Worm (Caenorhabditis elegans) whole organism, L2 larva: ENCODE results near the gene cpr-8.

Experiments used
- F13H6.1 ChIP-seq: sonication (generic microtip); optimal IDR thresholded peaks from 2 replicates; lab custom pipeline; 2016; ENCODE audit warnings: missing genetic modification characterization, missing compliant biosample characterization
- R02D3.7 ChIP-seq: fragments of 150-350 bp; optimal IDR thresholded peaks from 2 replicates; lab custom pipeline; 2014; ENCODE audit warnings: missing biosample characterization, missing genetic modification characterization
- alr-1 ChIP-seq: fragments of 150-350 bp; optimal IDR thresholded peaks from 2 replicates; lab custom pipeline; 2014; ENCODE audit warnings: missing biosample characterization, missing genetic modification characterization
- blmp-1 ChIP-seq: sonication (generic microtip); optimal IDR thresholded peaks from 2 replicates; lab custom pipeline; 2017; ENCODE audit warnings: missing genetic modification characterization, mild to moderate bottlenecking, missing compliant biosample characterization, antibody characterized with exemption, moderate library complexity; ENCODE audit not compliant: insufficient read depth
- crh-2 ChIP-seq: sonication (generic microtip); optimal IDR thresholded peaks from 2 replicates; lab custom pipeline; 2017; ENCODE audit warnings: missing biosample characterization, missing genetic modification characterization
- elt-1 ChIP-seq: fragments of 150-350 bp; optimal IDR thresholded peaks from 2 replicates; lab custom pipeline; 2014; ENCODE audit warnings: missing biosample characterization, missing genetic modification characterization
- fos-1 ChIP-seq: fragments of 150-350 bp; optimal IDR thresholded peaks from 2 replicates; lab custom pipeline; 2014; ENCODE audit warnings: missing biosample characterization, missing genetic modification characterization
- gmeb-1 ChIP-seq: fragments of 150-350 bp; optimal IDR thresholded peaks from 2 replicates; lab custom pipeline; 2014; ENCODE audit warnings: missing biosample characterization, missing genetic modification characterization
- mab-5 ChIP-seq: fragments of 150-350 bp; optimal IDR thresholded peaks from 2 replicates; lab custom pipeline; 2014; ENCODE audit warnings: missing biosample characterization, missing genetic modification characterization
- mdl-1 ChIP-seq, 2 experiments: fragments of 150-350 bp in 1 of 2; sonication (generic microtip) in 1 of 2; optimal IDR thresholded peaks; 2 replicates each; lab custom pipeline; 2017; ENCODE audit warnings: missing biosample characterization in 2 of 2, missing genetic modification characterization in 2 of 2
- nhr-11 ChIP-seq: fragments of 150-350 bp; optimal IDR thresholded peaks from 2 replicates; lab custom pipeline; 2014; ENCODE audit warnings: missing biosample characterization, missing genetic modification characterization
- nhr-12 ChIP-seq: fragments of 150-350 bp; optimal IDR thresholded peaks from 2 replicates; lab custom pipeline; 2014; ENCODE audit warnings: missing biosample characterization, missing genetic modification characterization
- nhr-129 ChIP-seq: fragments of 150-350 bp; optimal IDR thresholded peaks from 2 replicates; lab custom pipeline; 2014; ENCODE audit warnings: missing biosample characterization, missing genetic modification characterization
- nhr-21 ChIP-seq: fragments of 150-350 bp; optimal IDR thresholded peaks from 2 replicates; lab custom pipeline; 2014; ENCODE audit warnings: missing biosample characterization, missing genetic modification characterization
- nhr-23 ChIP-seq: fragments of 150-350 bp; optimal IDR thresholded peaks from 2 replicates; lab custom pipeline; 2014; ENCODE audit warnings: missing biosample characterization, missing genetic modification reagents, missing genetic modification characterization
- nhr-237 ChIP-seq: fragments of 150-350 bp; optimal IDR thresholded peaks from 2 replicates; lab custom pipeline; 2014; ENCODE audit warnings: missing biosample characterization, missing genetic modification characterization
- nhr-25 ChIP-seq: fragments of 150-350 bp; sonication (generic microtip); optimal IDR thresholded peaks from 3 replicates; lab custom pipeline; 2014; ENCODE audit warnings: missing biosample characterization, missing genetic modification characterization
- nhr-77 ChIP-seq: fragments of 150-350 bp; optimal IDR thresholded peaks from 2 replicates; lab custom pipeline; 2014; ENCODE audit warnings: missing biosample characterization, missing genetic modification characterization
- sma-3 ChIP-seq: sonication (generic microtip); optimal IDR thresholded peaks from 2 replicates; lab custom pipeline; 2016; ENCODE audit warnings: missing genetic modification reagents, missing genetic modification characterization, missing compliant biosample characterization
- sma-9 ChIP-seq, 2 experiments: fragments of 150-350 bp in 1 of 2; sonication (generic microtip) in 1 of 2; optimal IDR thresholded peaks; 2 replicates each; lab custom pipeline; 2014 to 2016; ENCODE audit warnings: missing genetic modification characterization in 2 of 2, mild to moderate bottlenecking in 1 of 2, missing biosample characterization in 1 of 2, missing compliant biosample characterization in 1 of 2, missing genetic modification reagents in 1 of 2, moderate library complexity in 1 of 2
- snpc-4 ChIP-seq: fragments of 150-350 bp; optimal IDR thresholded peaks from 2 replicates; lab custom pipeline; 2014; ENCODE audit warnings: missing biosample characterization, missing genetic modification characterization
- unc-39 ChIP-seq: fragments of 150-350 bp; optimal IDR thresholded peaks from 2 replicates; lab custom pipeline; 2014; ENCODE audit warnings: missing biosample characterization, missing genetic modification characterization
- zag-1 ChIP-seq: fragments of 150-350 bp; optimal IDR thresholded peaks from 2 replicates; lab custom pipeline; 2014; ENCODE audit warnings: missing biosample characterization, missing genetic modification characterization
- ztf-11 ChIP-seq: sonication (generic microtip); optimal IDR thresholded peaks from 2 replicates; lab custom pipeline; 2017; ENCODE audit warnings: missing biosample characterization, missing genetic modification characterization

The cpr-8 gene

DNA sequence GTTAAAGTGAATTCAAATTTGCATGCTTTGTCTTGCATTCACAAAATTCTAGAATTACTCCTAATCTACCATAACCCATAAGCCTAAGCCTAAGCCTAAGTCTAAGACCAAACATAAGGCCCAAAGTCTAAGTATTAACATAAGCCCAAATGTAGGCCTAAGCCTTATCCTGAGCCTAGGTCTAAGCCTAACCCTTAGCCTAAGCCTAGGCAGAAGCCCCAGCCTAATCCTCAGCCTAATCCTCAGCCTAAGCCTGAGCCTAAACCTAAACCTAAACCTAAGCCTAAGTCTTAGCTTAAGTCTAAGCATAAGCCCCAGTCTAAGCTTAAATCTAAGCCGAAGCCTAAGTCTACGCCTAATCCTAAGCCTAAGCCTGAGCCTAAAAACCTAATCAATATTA is 36.2 kb downstream of the cpr-8 start:
- TF ChIP-seq mdl-1 (tag; optimal IDR thresholded peaks at IDR 0.05; lab: Kevin White, UChicago) (no peak), nhr-25 (tag; lab: Kevin White, UChicago) (no peak), sma-9 (GFP tag; optimal IDR thresholded peaks at IDR 0.05; lab: Kevin White, UChicago) (no peak), sma-9 (tag; optimal IDR thresholded peaks at IDR 0.05; lab: Kevin White, UChicago) (no peak), sma-3 (no peak), nhr-237 (tag; lab: Kevin White, UChicago) (no peak), nhr-11 (tag; lab: Kevin White, UChicago) (no peak), alr-1 (tag; lab: Kevin White, UChicago) (no peak), unc-39 (tag; lab: Kevin White, UChicago) (no peak), blmp-1 (tag; lab: Kevin White, UChicago) (no peak), zag-1 (tag; lab: Kevin White, UChicago) (no peak), R02D3.7 (no peak), nhr-129 (no peak), nhr-21 (tag; lab: Kevin White, UChicago) (no peak), nhr-23 (no peak), mab-5 (tag; lab: Kevin White, UChicago) (no peak), gmeb-1 (tag; lab: Kevin White, UChicago) (no peak), elt-1 (tag; lab: Kevin White, UChicago) (no peak), nhr-77 (tag; lab: Kevin White, UChicago) (no peak), snpc-4 (tag; lab: Kevin White, UChicago) (no peak), nhr-12 (tag; lab: Kevin White, UChicago) (no peak)
- TF ChIP-seq, all 48 proteins: peak for 0

DNA sequence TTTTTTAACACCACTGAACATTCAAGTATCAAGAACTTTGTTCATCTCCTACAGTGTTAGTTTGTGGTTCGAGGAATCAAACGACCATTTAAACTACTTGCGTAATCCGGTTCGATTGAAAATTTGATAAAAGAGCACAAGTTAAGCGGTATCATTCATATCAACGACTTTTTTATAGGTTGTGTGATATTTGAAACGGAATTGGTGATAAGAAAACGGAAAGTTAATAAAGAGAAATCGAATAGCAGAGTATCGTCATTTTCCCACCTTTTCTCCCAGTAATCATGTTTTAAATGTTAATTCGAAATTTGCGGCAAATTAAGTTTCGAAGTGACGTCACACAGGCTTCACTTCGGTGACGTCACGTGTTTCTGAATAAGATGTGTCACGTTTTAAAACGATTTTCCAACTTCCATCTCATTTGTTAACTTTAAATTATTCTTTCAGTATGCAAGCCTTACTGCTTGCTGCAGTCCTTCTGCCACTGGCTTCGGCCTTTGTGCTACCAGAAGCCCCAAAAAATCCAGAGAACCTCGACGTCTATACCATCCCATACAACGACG is 42.0 kb downstream of the cpr-8 start, which contains the start of gene T21H3.1:
Gene T21H3.1 (plus strand): TSS at position 448 of the 563 bp plus-strand sequence.
- TF ChIP-seq ztf-11 (tag; lab: Kevin White, UChicago) = no peak
- no peak for TF ChIP-seq mab-5 (tag; lab: Kevin White, UChicago)
- TF ChIP-seq F13H6.1 = no peak
- no peak for TF ChIP-seq unc-39 (tag; lab: Kevin White, UChicago)
- TF ChIP-seq sma-9 (GFP tag; optimal IDR thresholded peaks at IDR 0.05; lab: Kevin White, UChicago) = peak; percentile 60
- no peak for TF ChIP-seq sma-9 (tag; optimal IDR thresholded peaks at IDR 0.05; lab: Kevin White, UChicago)
- peak; percentile 57 for TF ChIP-seq crh-2 (tag; lab: Kevin White, UChicago)
- peak; percentile 92 for TF ChIP-seq fos-1
- no peak for TF ChIP-seq sma-3

DNA sequence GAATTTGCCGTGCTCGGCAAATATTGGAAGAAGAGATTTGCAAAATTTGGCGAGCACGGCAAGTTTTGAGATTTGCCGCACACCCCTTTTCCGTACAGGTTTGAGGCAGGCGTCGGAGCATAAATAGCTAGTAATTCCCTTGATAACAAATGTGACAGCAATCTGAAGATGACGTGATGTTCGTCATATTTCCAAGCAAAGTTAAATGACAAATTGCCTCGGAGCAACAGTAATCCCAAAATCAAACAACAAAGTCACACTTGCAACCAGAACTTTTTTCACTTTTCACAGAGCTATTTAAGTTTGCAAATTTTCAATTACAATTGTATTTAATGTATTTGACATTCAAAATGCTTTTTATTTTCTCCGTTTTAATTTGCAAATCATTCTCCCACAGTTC is 44.9 kb downstream of the cpr-8 start, which contains the start of gene F25A2.1:
Gene F25A2.1 (plus strand): TSS at position 301 of the 400 bp plus-strand sequence.
- TF ChIP-seq fos-1 (peak; percentile 19), blmp-1 (tag; lab: Kevin White, UChicago) (no peak)
